Fruit fly (Drosophila melanogaster) whole organism, embryonic: ENCODE data around the gene Actn3.

Experiments used
- Abd-B ChIP-seq: fragments of 200-800 bp; sonication (Bioruptor generic); optimal IDR thresholded peaks from 2 replicates; lab custom pipeline; 2018; ENCODE audit warnings: missing biosample characterization, mild to moderate bottlenecking, missing genetic modification characterization, moderate library complexity
- Atf3 ChIP-seq: fragments of 200-800 bp; sonication (Bioruptor generic); optimal IDR thresholded peaks from 3 replicates; lab custom pipeline; 2016; ENCODE audit warnings: missing biosample characterization, missing genetic modification characterization
- CG10267 ChIP-seq: fragments of 200-800 bp; sonication (Bioruptor generic); optimal IDR thresholded peaks from 2 replicates; lab custom pipeline; 2018; ENCODE audit warnings: missing biosample characterization, mild to moderate bottlenecking, missing genetic modification characterization, moderate library complexity
- CG10543 ChIP-seq: fragments of 200-800 bp; sonication (Bioruptor generic); optimal IDR thresholded peaks from 3 replicates; lab custom pipeline; 2017; ENCODE audit warnings: missing biosample characterization, mild to moderate bottlenecking, missing genetic modification characterization, moderate library complexity
- CG10959 ChIP-seq: fragments of 200-800 bp; sonication (Bioruptor generic); IDR thresholded peaks from 2 replicates; pipeline ENCODE4 v1.3.6; 2022; ENCODE audit warnings: missing biosample characterization, missing genetic modification characterization
- CG10979 ChIP-seq: fragments of 200-800 bp; sonication (Bioruptor generic); optimal IDR thresholded peaks from 2 replicates; lab custom pipeline; 2018; ENCODE audit warnings: missing biosample characterization, mild to moderate bottlenecking, missing genetic modification characterization, moderate library complexity
- CG15696 ChIP-seq: fragments of 200-800 bp; sonication (Bioruptor generic); optimal IDR thresholded peaks from 2 replicates; lab custom pipeline; 2019; ENCODE audit warnings: missing biosample characterization, mild to moderate bottlenecking, missing genetic modification characterization, moderate library complexity
- CG1603 ChIP-seq: fragments of 200-800 bp; sonication (Bioruptor generic); optimal IDR thresholded peaks from 2 replicates; lab custom pipeline; 2019; ENCODE audit warnings: missing biosample characterization, mild to moderate bottlenecking, missing genetic modification characterization, moderate library complexity
- CG17829 ChIP-seq: fragments of 200-800 bp; optimal IDR thresholded peaks from 2 replicates; lab custom pipeline; 2019; ENCODE audit warnings: missing biosample characterization, mild to moderate bottlenecking, missing genetic modification characterization, moderate library complexity
- CG18262 ChIP-seq: fragments of 200-800 bp; optimal IDR thresholded peaks from 3 replicates; lab custom pipeline; 2019; ENCODE audit warnings: missing biosample characterization, mild to moderate bottlenecking, missing genetic modification characterization, moderate library complexity
- CG18764 ChIP-seq: fragments of 200-800 bp; sonication (Bioruptor generic); optimal IDR thresholded peaks from 3 replicates; lab custom pipeline; 2016; ENCODE audit warnings: missing biosample characterization, missing genetic modification characterization
- CG31365 ChIP-seq: fragments of 200-800 bp; sonication (Bioruptor generic); optimal IDR thresholded peaks from 2 replicates; lab custom pipeline; 2018; ENCODE audit warnings: missing biosample characterization, mild to moderate bottlenecking, missing genetic modification characterization
- CG3163 ChIP-seq: fragments of 200-800 bp; sonication (Bioruptor generic); optimal IDR thresholded peaks from 3 replicates; lab custom pipeline; 2016; ENCODE audit warnings: missing biosample characterization, missing genetic modification characterization
- CG32772 ChIP-seq: fragments of 200-800 bp; sonication (Bioruptor generic); IDR thresholded peaks from 2 replicates; pipeline ENCODE4 v1.3.6; 2022; ENCODE audit warnings: missing biosample characterization, missing genetic modification characterization
- CG4404 ChIP-seq: fragments of 200-800 bp; sonication (Bioruptor generic); IDR thresholded peaks from 2 replicates; pipeline ENCODE4 v1.3.6; 2022; ENCODE audit warnings: missing biosample characterization, missing genetic modification characterization
- CG4707 ChIP-seq: fragments of 200-800 bp; sonication (Bioruptor generic); optimal IDR thresholded peaks from 2 replicates; lab custom pipeline; 2018; ENCODE audit warnings: missing biosample characterization, mild to moderate bottlenecking, missing genetic modification characterization, moderate library complexity
- CG4730 ChIP-seq: fragments of 200-800 bp; sonication (Bioruptor generic); IDR thresholded peaks from 2 replicates; pipeline ENCODE4 v1.3.6; 2022; ENCODE audit warnings: missing biosample characterization, missing genetic modification characterization
- CG6689 ChIP-seq: fragments of 200-800 bp; sonication (Bioruptor generic); IDR thresholded peaks from 2 replicates; pipeline ENCODE4 v1.3.6; 2022; ENCODE audit warnings: missing biosample characterization, missing genetic modification characterization
- CG6765 ChIP-seq: fragments of 200-800 bp; sonication (Bioruptor generic); optimal IDR thresholded peaks from 3 replicates; lab custom pipeline; 2017; ENCODE audit warnings: missing biosample characterization, mild to moderate bottlenecking, missing genetic modification characterization
- CG8359 ChIP-seq: fragments of 200-800 bp; sonication (Bioruptor generic); optimal IDR thresholded peaks from 2 replicates; lab custom pipeline; 2017; ENCODE audit warnings: missing biosample characterization, mild to moderate bottlenecking, missing genetic modification characterization, borderline replicate concordance
- CG9609 ChIP-seq: fragments of 200-800 bp; sonication (Bioruptor generic); optimal IDR thresholded peaks from 3 replicates; lab custom pipeline; 2016; ENCODE audit warnings: missing biosample characterization, missing genetic modification characterization
- CG9727 ChIP-seq: fragments of 200-800 bp; sonication (Bioruptor generic); optimal IDR thresholded peaks from 3 replicates; lab custom pipeline; 2017; ENCODE audit warnings: missing biosample characterization, mild to moderate bottlenecking, missing genetic modification characterization
- CHES-1-like ChIP-seq: fragments of 200-800 bp; sonication (Bioruptor generic); optimal IDR thresholded peaks from 2 replicates; lab custom pipeline; 2016; ENCODE audit warnings: missing biosample characterization, missing genetic modification characterization
- H2.0 ChIP-seq: fragments of 200-800 bp; sonication (Bioruptor generic); IDR thresholded peaks from 2 replicates; pipeline ENCODE4 v1.3.6; 2022; ENCODE audit warnings: missing biosample characterization, missing genetic modification characterization
- HHEX ChIP-seq: fragments of 200-800 bp; sonication (Bioruptor generic); optimal IDR thresholded peaks from 3 replicates; lab custom pipeline; 2017; ENCODE audit warnings: missing biosample characterization, mild to moderate bottlenecking, missing genetic modification characterization, missing genetic modification reagents
- Mad ChIP-seq: fragments of 200-800 bp; sonication (Bioruptor generic); optimal IDR thresholded peaks from 2 replicates; lab custom pipeline; 2016; ENCODE audit warnings: missing biosample characterization, missing genetic modification characterization
- Mrtf ChIP-seq: fragments of 200-800 bp; sonication (Bioruptor generic); IDR thresholded peaks from 3 replicates; pipeline ENCODE4 v1.3.6; 2022; ENCODE audit warnings: missing biosample characterization, missing genetic modification characterization
- NC2β ChIP-seq: fragments of 200-800 bp; sonication (Bioruptor generic); optimal IDR thresholded peaks from 2 replicates; lab custom pipeline; 2016; ENCODE audit warnings: missing biosample characterization, missing genetic modification characterization
- Opbp ChIP-seq: fragments of 200-800 bp; sonication (Bioruptor generic); IDR thresholded peaks from 3 replicates; pipeline ENCODE4 v1.3.6; 2022; ENCODE audit warnings: missing biosample characterization, missing genetic modification characterization; ENCODE audit not compliant: partially characterized antibody
- Poxn ChIP-seq: fragments of 200-800 bp; sonication (Bioruptor generic); IDR thresholded peaks from 2 replicates; pipeline ENCODE4 v1.3.6; 2022; ENCODE audit warnings: missing biosample characterization, missing genetic modification characterization
- Vsx1 ChIP-seq: fragments of 200-800 bp; sonication (Bioruptor generic); optimal IDR thresholded peaks from 2 replicates; lab custom pipeline; 2017; ENCODE audit warnings: missing biosample characterization, mild to moderate bottlenecking, missing genetic modification characterization, missing genetic modification reagents
- ap ChIP-seq: fragments of 200-800 bp; sonication (Bioruptor generic); IDR thresholded peaks from 2 replicates; pipeline ENCODE4 v1.3.6; 2022; ENCODE audit warnings: missing biosample characterization, missing genetic modification characterization
- ara ChIP-seq: fragments of 200-800 bp; sonication (Bioruptor generic); IDR thresholded peaks from 2 replicates; pipeline ENCODE4 v1.3.6; 2022; ENCODE audit warnings: missing biosample characterization, missing genetic modification characterization
- crol ChIP-seq: fragments of 200-800 bp; sonication (Bioruptor generic); IDR thresholded peaks from 2 replicates; pipeline ENCODE4 v1.3.6; 2022; ENCODE audit warnings: missing biosample characterization, missing genetic modification characterization
- dmrt11E ChIP-seq: fragments of 200-800 bp; sonication (Bioruptor generic); optimal IDR thresholded peaks from 3 replicates; lab custom pipeline; 2018; ENCODE audit warnings: missing biosample characterization, mild to moderate bottlenecking, missing genetic modification characterization, moderate library complexity
- fd96Cb ChIP-seq: fragments of 200-800 bp; sonication (Bioruptor generic); optimal IDR thresholded peaks from 2 replicates; lab custom pipeline; 2018; ENCODE audit warnings: missing biosample characterization, mild to moderate bottlenecking, missing genetic modification characterization, moderate library complexity
- gce ChIP-seq: fragments of 200-800 bp; sonication (Bioruptor generic); IDR thresholded peaks from 3 replicates; pipeline ENCODE4 v1.3.6; 2022; ENCODE audit warnings: missing biosample characterization, missing genetic modification characterization
- kah ChIP-seq: fragments of 200-800 bp; sonication (Bioruptor generic); optimal IDR thresholded peaks from 2 replicates; lab custom pipeline; 2018; ENCODE audit warnings: missing biosample characterization, mild to moderate bottlenecking, missing genetic modification characterization
- maf-S ChIP-seq: fragments of 200-800 bp; sonication (Bioruptor generic); optimal IDR thresholded peaks from 2 replicates; lab custom pipeline; 2016; ENCODE audit warnings: missing biosample characterization, missing genetic modification characterization
- nerfin-1 ChIP-seq: fragments of 200-800 bp; sonication (Bioruptor generic); optimal IDR thresholded peaks from 3 replicates; lab custom pipeline; 2019; ENCODE audit warnings: missing biosample characterization, mild to moderate bottlenecking, missing genetic modification characterization, moderate library complexity
- nmo ChIP-seq: fragments of 200-800 bp; sonication (Bioruptor generic); optimal IDR thresholded peaks from 2 replicates; lab custom pipeline; 2018; ENCODE audit warnings: missing biosample characterization, mild to moderate bottlenecking, missing genetic modification characterization, moderate library complexity
- phol ChIP-seq: fragments of 200-800 bp; sonication (Bioruptor generic); optimal IDR thresholded peaks from 3 replicates; lab custom pipeline; 2018; ENCODE audit warnings: missing biosample characterization, mild to moderate bottlenecking, missing genetic modification characterization, moderate library complexity
- pnt ChIP-seq: fragments of 200-800 bp; sonication (Bioruptor generic); optimal IDR thresholded peaks from 3 replicates; lab custom pipeline; 2016; ENCODE audit warnings: missing biosample characterization, missing genetic modification characterization
- ranshi ChIP-seq: fragments of 200-800 bp; sonication (Bioruptor generic); IDR thresholded peaks from 2 replicates; pipeline ENCODE4 v1.3.6; 2022; ENCODE audit warnings: missing biosample characterization, missing genetic modification characterization
- sens ChIP-seq: fragments of 200-800 bp; sonication (Bioruptor generic); peaks from one replicate; lab custom pipeline; 2016; ENCODE audit warnings: missing biosample characterization, missing genetic modification characterization
- sna ChIP-seq: fragments of 200-800 bp; sonication (Bioruptor generic); IDR thresholded peaks from 2 replicates; pipeline ENCODE4 v1.3.6; 2022; ENCODE audit warnings: missing biosample characterization, missing genetic modification characterization; ENCODE audit not compliant: partially characterized antibody
- sqz ChIP-seq: fragments of 200-800 bp; sonication (Bioruptor generic); optimal IDR thresholded peaks from 3 replicates; lab custom pipeline; 2018; ENCODE audit warnings: missing biosample characterization, mild to moderate bottlenecking, missing genetic modification characterization

Actn3 gene

DNA sequence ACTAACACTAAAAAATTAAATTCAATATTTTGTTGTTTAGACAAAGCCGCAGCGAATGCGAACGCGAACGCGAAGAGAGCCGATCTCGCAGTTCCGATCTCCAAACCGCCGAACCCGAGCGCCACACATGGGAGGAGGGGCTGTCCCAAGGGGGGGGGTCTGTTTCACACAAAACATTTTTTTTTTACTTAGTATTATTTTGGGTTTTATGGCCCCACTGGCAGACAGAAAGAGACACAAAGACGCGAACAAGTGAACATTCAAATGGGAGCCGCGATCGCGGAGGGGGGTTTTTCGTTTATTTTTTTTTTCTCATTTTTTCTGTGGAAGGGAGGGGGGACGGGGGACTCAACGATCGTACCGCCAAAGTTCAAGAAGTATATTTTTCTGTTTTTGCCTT lies 33.3 kb downstream of the Actn3 start (continued):
- no peak for TF ChIP-seq HHEX (GFP tag; lab: Kevin White, UChicago)
- TF ChIP-seq Mad = no peak
- TF ChIP-seq CHES-1-like (GFP tag; lab: Kevin White, UChicago) = no peak
- TF ChIP-seq CG10543 (GFP tag; lab: Kevin White, UChicago) = peak; percentile 7
- no peak for TF ChIP-seq CG8359
- TF ChIP-seq H2.0 (GFP tag; lab: Robert Waterston, UW) = no peak
- peak; percentile 61 for TF ChIP-seq sqz (GFP tag; lab: Kevin White, UChicago)
- peak; percentile 75 for TF ChIP-seq CG32772
- TF ChIP-seq sna (GFP tag; lab: Robert Waterston, UW) = no peak
- TF ChIP-seq Mrtf (GFP tag; lab: Robert Waterston, UW) = no peak
- TF ChIP-seq maf-S (GFP tag; lab: Kevin White, UChicago) = no peak
- no peak for TF ChIP-seq gce (GFP tag; lab: Robert Waterston, UW)
- no peak for TF ChIP-seq CG3163 (GFP tag; lab: Kevin White, UChicago)
- TF ChIP-seq NC2β (GFP tag; lab: Kevin White, UChicago) = no peak
- TF ChIP-seq ranshi (GFP tag; lab: Robert Waterston, UW) = no peak
- no peak for TF ChIP-seq ap
- TF ChIP-seq, all 482 proteins: peak for 7

- TF ChIP-seq CG10959 (GFP tag; lab: Robert Waterston, UW) (peak; percentile 35; the same call in 1 of the 2 replicates), fd96Cb (tag; lab: Kevin White, UChicago) (peak; percentile 19), CG10979 (tag; lab: Kevin White, UChicago) (peak; percentile 41), CG6765 (no peak), CG10267 (peak; percentile 17), CG4707 (GFP tag; lab: Kevin White, UChicago) (peak; percentile 6), CG18262 (tag; lab: Kevin White, UChicago) (peak; percentile 44), Opbp (GFP tag; lab: Robert Waterston, UW) (no peak), crol (GFP tag; lab: Robert Waterston, UW) (0 out of 2 replicates have a peak, but pooled peaks have one; percentile 11), Abd-B (GFP tag; lab: Kevin White, UChicago) (peak; percentile 39), phol (tag; lab: Kevin White, UChicago) (peak; percentile 15), CG31365 (tag; lab: Kevin White, UChicago) (no peak), nerfin-1 (no peak), Poxn (GFP tag; lab: Robert Waterston, UW) (no peak), sens (GFP tag; lab: Kevin White, UChicago) (peak; percentile 75), CG18764 (no peak), nmo (GFP tag; lab: Kevin White, UChicago) (peak; percentile 23), pnt (GFP tag; lab: Kevin White, UChicago) (no peak), CG6689 (GFP tag; lab: Robert Waterston, UW) (0 out of 2 replicates have a peak, but pooled peaks have one; percentile 11), ara (peak; percentile 45; the same call in 1 of the 2 replicates), kah (GFP tag; lab: Kevin White, UChicago) (no peak), Atf3 (no peak), CG4404 (GFP tag; lab: Robert Waterston, UW) (peak; percentile 38; the same call in 1 of the 2 replicates), CG4730 (GFP tag; lab: Robert Waterston, UW) (0 out of 2 replicates have a peak, but pooled peaks have one; percentile 10), CG15696 (peak; percentile 21), CG9609 (GFP tag; lab: Kevin White, UChicago) (no peak), CG17829 (peak; percentile 38), CG9727 (GFP tag; lab: Kevin White, UChicago) (peak; percentile 5), dmrt11E (peak; percentile 59), Vsx1 (GFP tag; lab: Kevin White, UChicago) (no peak), CG1603 (tag; lab: Kevin White, UChicago) (peak; percentile 32)
- TF ChIP-seq, all 482 proteins: peak for 20
Observed at dm6 chr3R:16941285-16941684, 36.3 kb downstream of the Actn3 start.
